Worm (Caenorhabditis elegans): ENCODE data around the gene sdz-38.

sdz-38 gene

DNA sequence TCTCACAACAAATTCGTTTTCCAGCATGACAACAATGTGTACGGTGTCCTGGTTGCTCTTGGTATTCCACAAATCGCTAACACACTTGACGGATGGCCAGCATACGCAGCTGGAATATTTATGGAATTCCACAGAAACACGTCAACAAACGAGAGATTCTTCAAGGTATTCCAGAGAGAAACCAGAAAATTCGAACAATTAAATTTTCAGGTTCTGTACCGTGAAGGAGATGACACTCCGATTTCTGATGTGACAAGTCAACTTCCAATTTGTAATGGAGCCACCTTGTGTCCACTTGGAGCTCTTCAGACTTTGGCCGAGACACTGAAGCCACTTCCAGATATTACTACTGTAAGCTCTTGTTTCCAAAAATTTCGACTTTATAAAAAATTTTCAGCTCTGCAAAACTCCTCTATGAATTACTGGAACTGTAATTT lies 47.7 kb downstream of the sdz-38 start:
- no peak for TF ChIP-seq tbx-9 (tag; optimal IDR thresholded peaks at IDR 0.05; ENCODE audit: borderline replicate concordance)
- no peak for TF ChIP-seq ceh-58 (GFP tag; IDR thresholded peaks at IDR 0.05)
- peak; percentile 18 for TF ChIP-seq nhr-80 (tag; optimal IDR thresholded peaks at IDR 0.05)
- no peak for TF ChIP-seq mxl-1 (tag; optimal IDR thresholded peaks at IDR 0.05)
- TF ChIP-seq sdz-38 (tag; optimal IDR thresholded peaks at IDR 0.05): no peak
- TF ChIP-seq ztf-18 (tag; optimal IDR thresholded peaks at IDR 0.05): no peak
- TF ChIP-seq C17E4.6 (GFP tag; IDR thresholded peaks at IDR 0.05): no peak
- no peak for TF ChIP-seq let-607 (tag; optimal IDR thresholded peaks at IDR 0.05)
- no peak for TF ChIP-seq madf-3 (GFP tag; IDR thresholded peaks at IDR 0.05)
- TF ChIP-seq attf-6 (GFP tag; IDR thresholded peaks at IDR 0.05): no peak
- TF ChIP-seq hsf-1 (GFP tag; IDR thresholded peaks at IDR 0.05): 0 out of 2 replicates have a peak, but pooled peaks have one; percentile 20
- TF ChIP-seq ZK185.1 (tag; optimal IDR thresholded peaks at IDR 0.05; ENCODE audit: poor library complexity, severe bottlenecking): peak; percentile 59
- no peak for TF ChIP-seq ets-4 (GFP tag; optimal IDR thresholded peaks at IDR 0.05)
- no peak for TF ChIP-seq Y67H2A.10 (GFP tag; conservative IDR thresholded peaks at IDR 0.05)
- no peak for TF ChIP-seq nhr-120 (GFP tag; IDR thresholded peaks at IDR 0.05)
- TF ChIP-seq akir-1 (GFP tag; optimal IDR thresholded peaks at IDR 0.05): no peak
- TF ChIP-seq lsy-27 (tag; optimal IDR thresholded peaks at IDR 0.05; ENCODE audit: borderline replicate concordance, insufficient read depth): no peak
- TF ChIP-seq T07F8.4 (tag; optimal IDR thresholded peaks at IDR 0.05): no peak
- peak; percentile 72 for TF ChIP-seq dpff-1 (tag; optimal IDR thresholded peaks at IDR 0.05)
- TF ChIP-seq F57A8.1 (GFP tag; optimal IDR thresholded peaks at IDR 0.05): no peak
- TF ChIP-seq athp-1 (tag; optimal IDR thresholded peaks at IDR 0.05): no peak
- no peak for TF ChIP-seq F39B2.1 (GFP tag; IDR thresholded peaks at IDR 0.05)
- TF ChIP-seq F57C9.4 (tag; optimal IDR thresholded peaks at IDR 0.05): no peak
- no peak for TF ChIP-seq F55B11.4 (tag; optimal IDR thresholded peaks at IDR 0.05; ENCODE audit: borderline replicate concordance, insufficient read depth)
- TF ChIP-seq lir-1 (GFP tag; conservative IDR thresholded peaks at IDR 0.05): no peak
- TF ChIP-seq hlh-12 (tag; optimal IDR thresholded peaks at IDR 0.05): no peak
- TF ChIP-seq nfya-1 (tag; optimal IDR thresholded peaks at IDR 0.05; ENCODE audit: borderline replicate concordance, insufficient read depth): no peak
- peak; percentile 21 for TF ChIP-seq ztf-22 (GFP tag; optimal IDR thresholded peaks at IDR 0.05)
- no peak for TF ChIP-seq T26A5.8 (tag; optimal IDR thresholded peaks at IDR 0.05)
- peak; percentile 10 for TF ChIP-seq chd-7 (tag; optimal IDR thresholded peaks at IDR 0.05)
- TF ChIP-seq Y53F4B.3 (GFP tag; IDR thresholded peaks at IDR 0.05): no peak
- no peak for TF ChIP-seq F33H1.4 (GFP tag; IDR thresholded peaks at IDR 0.05)
- TF ChIP-seq tlf-1 (GFP tag; optimal IDR thresholded peaks at IDR 0.05): peak; percentile 64
- TF ChIP-seq D2030.7 (GFP tag; IDR thresholded peaks at IDR 0.05): no peak
- TF ChIP-seq ccch-3 (GFP tag; optimal IDR thresholded peaks at IDR 0.05): no peak
- TF ChIP-seq snpc-4 (GFP tag; optimal IDR thresholded peaks at IDR 0.05): no peak
- TF ChIP-seq snpc-4 (tag; optimal IDR thresholded peaks at IDR 0.05): peak in 1 of 4 experiments; percentile 3
- TF ChIP-seq lin-35 (GFP tag; optimal IDR thresholded peaks at IDR 0.05): no peak
- TF ChIP-seq egl-18 (GFP tag; IDR thresholded peaks at IDR 0.05): no peak
- TF ChIP-seq ztf-26 (tag; optimal IDR thresholded peaks at IDR 0.05): peak; percentile 14
- no peak for TF ChIP-seq nfya-2 (GFP tag; IDR thresholded peaks at IDR 0.05)
- TF ChIP-seq unc-130 (GFP tag; optimal IDR thresholded peaks at IDR 0.05): no peak
- no peak for TF ChIP-seq lsl-1 (GFP tag; optimal IDR thresholded peaks at IDR 0.05)
- no peak for TF ChIP-seq mes-4 (tag; optimal IDR thresholded peaks at IDR 0.05)
- TF ChIP-seq lag-1 (GFP tag; IDR thresholded peaks at IDR 0.05): no peak
- no peak for TF ChIP-seq bed-2 (GFP tag; IDR thresholded peaks at IDR 0.05)
- TF ChIP-seq rpc-1 (optimal IDR thresholded peaks at IDR 0.05): no peak
- TF ChIP-seq rpc-1 (tag; optimal IDR thresholded peaks at IDR 0.05): no peak
- TF ChIP-seq attf-5 (GFP tag; optimal IDR thresholded peaks at IDR 0.05): no peak
- peak; percentile 40 for TF ChIP-seq die-1 (tag; optimal IDR thresholded peaks at IDR 0.05)
